Worm (Caenorhabditis elegans) whole organism, midembryonic: ENCODE measurements around the gene flp-23.

Experiments used
- flt-1 ChIP-seq: fragments of 200-800 bp; sonication (Bioruptor generic); IDR thresholded peaks from 2 replicates; pipeline ENCODE4 v1.3.6; 2022; ENCODE audit warnings: missing genetic modification characterization, missing compliant biosample characterization
- klf-2 ChIP-seq: fragments of 200-800 bp; sonication (Bioruptor generic); conservative IDR thresholded peaks from 2 replicates; pipeline ENCODE4 v1.3.6; 2022; ENCODE audit warnings: missing genetic modification reagents, missing genetic modification characterization, missing compliant biosample characterization
- ref-1 ChIP-seq: fragments of 200-800 bp; sonication (Bioruptor generic); conservative IDR thresholded peaks from 2 replicates; pipeline ENCODE4 v1.3.6; 2022; ENCODE audit warnings: missing genetic modification reagents, missing genetic modification characterization, missing compliant biosample characterization
- tab-1 ChIP-seq: fragments of 200-800 bp; sonication (Bioruptor generic); IDR thresholded peaks from 2 replicates; pipeline ENCODE4 v1.3.6; 2022; ENCODE audit warnings: missing genetic modification characterization, missing compliant biosample characterization
- ztf-23 ChIP-seq: fragments of 200-800 bp; sonication (Bioruptor generic); IDR thresholded peaks from 2 replicates; pipeline ENCODE4 v1.3.6; 2022; ENCODE audit warnings: missing genetic modification reagents, missing genetic modification characterization, missing compliant biosample characterization

DNA sequence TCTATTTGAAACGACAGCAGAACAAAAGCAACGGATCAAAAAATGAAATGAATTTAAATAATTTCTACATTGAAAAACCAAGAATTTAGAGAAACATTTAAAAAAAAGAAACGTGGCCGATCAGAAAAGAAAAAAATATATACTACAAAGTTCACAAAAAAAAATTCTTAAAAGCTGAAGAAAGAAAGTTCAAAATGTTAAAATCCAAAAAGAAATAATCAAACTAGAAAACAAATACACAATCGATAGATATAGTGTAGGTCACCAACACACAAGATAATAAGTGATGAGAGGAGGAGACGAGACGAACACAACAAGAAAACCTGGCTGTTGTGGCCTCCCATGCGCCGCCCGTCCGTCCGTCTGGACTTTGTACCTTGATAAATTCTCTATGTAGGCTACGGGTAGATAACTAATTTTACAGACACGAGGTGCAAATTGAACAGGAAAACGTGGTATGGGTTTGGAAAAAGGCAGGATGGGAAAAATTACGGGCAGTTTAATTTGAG lies 37.9 kb downstream of the flp-23 start, which contains the start of gene hadb-1:
- TF ChIP-seq flt-1 (GFP tag; lab: Robert Waterston, UW) (no peak), klf-2 (GFP tag; lab: Robert Waterston, UW) (no peak), ref-1 (GFP tag; lab: Robert Waterston, UW) (no peak), tab-1 (GFP tag; lab: Robert Waterston, UW) (no peak), ztf-23 (GFP tag; lab: Robert Waterston, UW) (no peak)
